Worm (Caenorhabditis elegans) whole organism, L4 larva: ENCODE measurements around the gene F44B9.10.

Experiments used
- daf-12 ChIP-seq: fragments of 150-350 bp; optimal IDR thresholded peaks from 2 replicates; lab custom pipeline; 2014; ENCODE audit warnings: missing biosample characterization, missing genetic modification reagents, missing genetic modification characterization
- daf-19 ChIP-seq: fragments of 200-800 bp; sonication (Bioruptor generic); conservative IDR thresholded peaks from 2 replicates; pipeline ENCODE4 v1.3.6; 2022; ENCODE audit warnings: missing genetic modification characterization, missing compliant biosample characterization
- egl-27 ChIP-seq: sonication (generic microtip); optimal IDR thresholded peaks from 3 replicates; lab custom pipeline; 2017; ENCODE audit warnings: missing biosample characterization, missing genetic modification reagents, missing genetic modification characterization
- nhr-11 ChIP-seq: fragments of 150-350 bp; optimal IDR thresholded peaks from 2 replicates; lab custom pipeline; 2014; ENCODE audit warnings: missing biosample characterization, missing genetic modification characterization
- nhr-28 ChIP-seq: fragments of 150-350 bp; optimal IDR thresholded peaks from 2 replicates; lab custom pipeline; 2014; ENCODE audit warnings: missing biosample characterization, missing genetic modification characterization
- pha-4 ChIP-seq, 2 experiments: fragments of 150-350 bp in 1 of 2; fragments of 200-800 bp in 1 of 2; sonication (Bioruptor generic) in 1 of 2; IDR thresholded peaks in 1 of 2; optimal IDR thresholded peaks in 1 of 2; 2 replicates each; pipeline versions ENCODE4 v1.3.6 to Lab custom; 2014 to 2022; ENCODE audit warnings: missing genetic modification characterization in 2 of 2, missing genetic modification reagents in 2 of 2, missing biosample characterization in 1 of 2, missing compliant biosample characterization in 1 of 2
- pqm-1 ChIP-seq: sonication (generic microtip); optimal IDR thresholded peaks from 2 replicates; lab custom pipeline; 2017; ENCODE audit warnings: missing biosample characterization, missing genetic modification characterization

DNA sequence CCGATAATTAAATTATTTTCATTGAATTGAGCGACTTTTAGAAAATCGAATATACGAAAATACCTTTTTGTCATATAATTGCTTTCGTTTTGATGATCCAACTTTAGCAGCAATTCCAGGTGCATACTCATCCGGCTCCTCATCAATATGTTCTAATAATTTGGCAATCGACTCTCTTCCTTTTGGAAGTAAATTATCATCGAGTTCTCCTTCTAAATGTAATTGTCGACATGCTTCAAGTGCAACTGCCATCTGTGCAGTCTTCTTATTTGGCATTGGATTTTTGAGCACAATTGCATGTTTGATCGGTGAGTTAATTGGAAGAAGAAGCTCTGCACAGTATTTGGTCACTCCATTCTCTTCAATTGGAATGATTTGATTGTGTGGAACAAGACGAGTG is 43.7 kb upstream of the F44B9.10 start:
- no peak for TF ChIP-seq egl-27
- no peak for TF ChIP-seq nhr-11 (tag; lab: Kevin White, UChicago)
- TF ChIP-seq nhr-28 (tag; lab: Kevin White, UChicago), result no peak
- no peak for TF ChIP-seq pha-4 (GFP tag; IDR thresholded peaks at IDR 0.05; lab: Robert Waterston, UW)
- TF ChIP-seq pha-4 (tag; optimal IDR thresholded peaks at IDR 0.05; lab: Kevin White, UChicago), result no peak
- TF ChIP-seq pqm-1 (tag; lab: Kevin White, UChicago), result no peak
- TF ChIP-seq daf-19, result no peak
- no peak for TF ChIP-seq daf-12 (tag; lab: Kevin White, UChicago)
